Worm (Caenorhabditis elegans) whole organism, midembryonic: Measurements from ENCODE around the gene T04A11.1.

Experiments
- flt-1 ChIP-seq: fragments of 200-800 bp; sonication (Bioruptor generic); IDR thresholded peaks from 2 replicates; pipeline ENCODE4 v1.3.6; 2022; ENCODE audit warnings: missing genetic modification characterization, missing compliant biosample characterization
- ztf-23 ChIP-seq: fragments of 200-800 bp; sonication (Bioruptor generic); IDR thresholded peaks from 2 replicates; pipeline ENCODE4 v1.3.6; 2022; ENCODE audit warnings: missing genetic modification reagents, missing genetic modification characterization, missing compliant biosample characterization

- TF ChIP-seq flt-1 (GFP tag; lab: Robert Waterston, UW) (no peak), ztf-23 (GFP tag; lab: Robert Waterston, UW) (no peak)
These were observed 20.2 kb downstream of the T04A11.1 start, which contains the start of gene C25G4.7 for ce11 chrIV:12456613-12457012.
